Worm (Caenorhabditis elegans) whole organism, L2 larva: Measurements from ENCODE around the gene best-4.

Experiments used
- C34F6.9 ChIP-seq: fragments of 150-350 bp; optimal IDR thresholded peaks from 2 replicates; lab custom pipeline; 2014; ENCODE audit warnings: missing biosample characterization, missing genetic modification characterization
- F13H6.1 ChIP-seq: sonication (generic microtip); optimal IDR thresholded peaks from 2 replicates; lab custom pipeline; 2016; ENCODE audit warnings: missing genetic modification characterization, missing compliant biosample characterization
- R02D3.7 ChIP-seq: fragments of 150-350 bp; optimal IDR thresholded peaks from 2 replicates; lab custom pipeline; 2014; ENCODE audit warnings: missing biosample characterization, missing genetic modification characterization
- Y55F3AM.14 ChIP-seq: fragments of 200-800 bp; sonication (Bioruptor generic); optimal IDR thresholded peaks from 2 replicates; lab custom pipeline; 2018; ENCODE audit warnings: mild to moderate bottlenecking, missing genetic modification characterization, missing compliant biosample characterization
- ZK546.5 ChIP-seq: sonication (generic microtip); optimal IDR thresholded peaks from 2 replicates; lab custom pipeline; 2017; ENCODE audit warnings: missing biosample characterization, missing genetic modification characterization
- alr-1 ChIP-seq: fragments of 150-350 bp; optimal IDR thresholded peaks from 2 replicates; lab custom pipeline; 2014; ENCODE audit warnings: missing biosample characterization, missing genetic modification characterization
- aly-2 ChIP-seq: fragments of 150-350 bp; optimal IDR thresholded peaks from 2 replicates; lab custom pipeline; 2014; ENCODE audit warnings: missing biosample characterization, missing genetic modification characterization
- ama-1 ChIP-seq: fragments of 150-350 bp; optimal IDR thresholded peaks from 2 replicates; lab custom pipeline; 2018; ENCODE audit warnings: inconsistent platforms
- ceh-16 ChIP-seq: fragments of 150-350 bp; optimal IDR thresholded peaks from 2 replicates; lab custom pipeline; 2014; ENCODE audit warnings: missing biosample characterization, missing genetic modification characterization
- ceh-82 ChIP-seq: fragments of 150-350 bp; optimal IDR thresholded peaks from 2 replicates; lab custom pipeline; 2014; ENCODE audit warnings: missing biosample characterization, missing genetic modification characterization
- crh-2 ChIP-seq: sonication (generic microtip); optimal IDR thresholded peaks from 2 replicates; lab custom pipeline; 2017; ENCODE audit warnings: missing biosample characterization, missing genetic modification characterization
- dmd-4 ChIP-seq: sonication (generic microtip); optimal IDR thresholded peaks from 2 replicates; lab custom pipeline; 2017; ENCODE audit warnings: missing biosample characterization, missing genetic modification characterization
- egl-27 ChIP-seq: sonication (generic microtip); optimal IDR thresholded peaks from 3 replicates; lab custom pipeline; 2017; ENCODE audit warnings: missing biosample characterization, missing genetic modification reagents, missing genetic modification characterization
- elt-1 ChIP-seq: fragments of 150-350 bp; optimal IDR thresholded peaks from 2 replicates; lab custom pipeline; 2014; ENCODE audit warnings: missing biosample characterization, missing genetic modification characterization
- elt-3 ChIP-seq: sonication (generic microtip); optimal IDR thresholded peaks from 2 replicates; lab custom pipeline; 2017; ENCODE audit warnings: missing biosample characterization, missing genetic modification characterization
- fos-1 ChIP-seq: fragments of 150-350 bp; optimal IDR thresholded peaks from 2 replicates; lab custom pipeline; 2014; ENCODE audit warnings: missing biosample characterization, missing genetic modification characterization
- gmeb-1 ChIP-seq: fragments of 150-350 bp; optimal IDR thresholded peaks from 2 replicates; lab custom pipeline; 2014; ENCODE audit warnings: missing biosample characterization, missing genetic modification characterization
- lin-11 ChIP-seq: fragments of 150-350 bp; sonication (generic microtip); optimal IDR thresholded peaks from 2 replicates; lab custom pipeline; 2014; ENCODE audit warnings: missing biosample characterization, missing genetic modification characterization, inconsistent platforms, mixed read lengths
- lin-13 ChIP-seq: fragments of 150-350 bp; optimal IDR thresholded peaks from 2 replicates; lab custom pipeline; 2014; ENCODE audit warnings: missing biosample characterization, missing genetic modification reagents, missing genetic modification characterization
- lin-39 ChIP-seq: fragments of 150-350 bp; optimal IDR thresholded peaks from 2 replicates; lab custom pipeline; 2014; ENCODE audit warnings: missing biosample characterization, missing genetic modification reagents, missing genetic modification characterization
- lsy-2 ChIP-seq, 2 experiments: fragments of 150-350 bp in 1 of 2; sonication (generic microtip) in 1 of 2; optimal IDR thresholded peaks; 2 replicates each; lab custom pipeline; 2014 to 2017; ENCODE audit warnings: missing biosample characterization in 2 of 2, missing genetic modification characterization in 2 of 2
- mdl-1 ChIP-seq, 2 experiments: fragments of 150-350 bp in 1 of 2; sonication (generic microtip) in 1 of 2; optimal IDR thresholded peaks; 2 replicates each; lab custom pipeline; 2017; ENCODE audit warnings: missing biosample characterization in 2 of 2, missing genetic modification characterization in 2 of 2
- nhr-11 ChIP-seq: fragments of 150-350 bp; optimal IDR thresholded peaks from 2 replicates; lab custom pipeline; 2014; ENCODE audit warnings: missing biosample characterization, missing genetic modification characterization
- nhr-12 ChIP-seq: fragments of 150-350 bp; optimal IDR thresholded peaks from 2 replicates; lab custom pipeline; 2014; ENCODE audit warnings: missing biosample characterization, missing genetic modification characterization
- nhr-129 ChIP-seq: fragments of 150-350 bp; optimal IDR thresholded peaks from 2 replicates; lab custom pipeline; 2014; ENCODE audit warnings: missing biosample characterization, missing genetic modification characterization
- nhr-21 ChIP-seq: fragments of 150-350 bp; optimal IDR thresholded peaks from 2 replicates; lab custom pipeline; 2014; ENCODE audit warnings: missing biosample characterization, missing genetic modification characterization
- nhr-23 ChIP-seq: fragments of 150-350 bp; optimal IDR thresholded peaks from 2 replicates; lab custom pipeline; 2014; ENCODE audit warnings: missing biosample characterization, missing genetic modification reagents, missing genetic modification characterization
- nhr-6 ChIP-seq: fragments of 150-350 bp; optimal IDR thresholded peaks from 2 replicates; lab custom pipeline; 2014; ENCODE audit warnings: missing biosample characterization, missing genetic modification characterization
- nhr-77 ChIP-seq: fragments of 150-350 bp; optimal IDR thresholded peaks from 2 replicates; lab custom pipeline; 2014; ENCODE audit warnings: missing biosample characterization, missing genetic modification characterization
- peb-1 ChIP-seq: fragments of 150-350 bp; optimal IDR thresholded peaks from 2 replicates; lab custom pipeline; 2014; ENCODE audit warnings: missing biosample characterization, missing genetic modification characterization
- sem-4 ChIP-seq: fragments of 150-350 bp; optimal IDR thresholded peaks from 2 replicates; lab custom pipeline; 2014; ENCODE audit warnings: missing biosample characterization, missing genetic modification reagents, missing genetic modification characterization
- skn-1 ChIP-seq: sonication (generic microtip); optimal IDR thresholded peaks from 2 replicates; lab custom pipeline; 2017; ENCODE audit warnings: missing biosample characterization, missing genetic modification characterization
- sma-3 ChIP-seq: sonication (generic microtip); optimal IDR thresholded peaks from 2 replicates; lab custom pipeline; 2016; ENCODE audit warnings: missing genetic modification reagents, missing genetic modification characterization, missing compliant biosample characterization
- sma-9 ChIP-seq, 2 experiments: fragments of 150-350 bp in 1 of 2; sonication (generic microtip) in 1 of 2; optimal IDR thresholded peaks; 2 replicates each; lab custom pipeline; 2014 to 2016; ENCODE audit warnings: missing genetic modification characterization in 2 of 2, mild to moderate bottlenecking in 1 of 2, missing biosample characterization in 1 of 2, missing compliant biosample characterization in 1 of 2, missing genetic modification reagents in 1 of 2, moderate library complexity in 1 of 2
- snpc-4 ChIP-seq: fragments of 150-350 bp; optimal IDR thresholded peaks from 2 replicates; lab custom pipeline; 2014; ENCODE audit warnings: missing biosample characterization, missing genetic modification characterization
- unc-55 ChIP-seq: fragments of 150-350 bp; sonication (generic microtip); optimal IDR thresholded peaks from 3 replicates; lab custom pipeline; 2014; ENCODE audit warnings: missing biosample characterization, missing genetic modification reagents, missing genetic modification characterization
- zag-1 ChIP-seq: fragments of 150-350 bp; optimal IDR thresholded peaks from 2 replicates; lab custom pipeline; 2014; ENCODE audit warnings: missing biosample characterization, missing genetic modification characterization
- ztf-4 ChIP-seq: fragments of 150-350 bp; optimal IDR thresholded peaks from 2 replicates; lab custom pipeline; 2014; ENCODE audit warnings: missing biosample characterization, missing genetic modification characterization

Gene best-4

ce11 chrII:41914-42313 is 30.2 kb upstream of the best-4 start, which contains the start of gene F23F1.10:
Gene F23F1.10 (minus strand): TSS chrII:41982.
- TF ChIP-seq ZK546.5 (tag; lab: Kevin White, UChicago) (no peak), lsy-2 (tag; optimal IDR thresholded peaks at IDR 0.05; lab: Kevin White, UChicago) (no peak)

- TF ChIP-seq nhr-12 (tag; lab: Kevin White, UChicago) (no peak), Y55F3AM.14 (GFP tag; lab: Kevin White, UChicago) (no peak), nhr-21 (tag; lab: Kevin White, UChicago) (no peak), R02D3.7 (no peak), alr-1 (tag; lab: Kevin White, UChicago) (no peak), dmd-4 (tag; lab: Kevin White, UChicago) (no peak), gmeb-1 (no peak), ceh-16 (tag; lab: Kevin White, UChicago) (no peak), zag-1 (tag; lab: Kevin White, UChicago) (no peak), sma-9 (GFP tag; optimal IDR thresholded peaks at IDR 0.05; lab: Kevin White, UChicago) (no peak), sma-9 (tag; optimal IDR thresholded peaks at IDR 0.05; lab: Kevin White, UChicago) (no peak), aly-2 (tag; lab: Kevin White, UChicago) (no peak), lsy-2 (tag; optimal IDR thresholded peaks at IDR 0.05; lab: Kevin White, UChicago) (no peak)
- TF ChIP-seq, all 48 proteins: peak for 0
Measured at ce11 chrII:39437-39836, 27.8 kb upstream of the best-4 start, which contains the start of gene spp-24. Gene spp-24 (minus strand): TSS chrII:39537.

- TF ChIP-seq sma-3 (GFP tag; lab: Kevin White, UChicago), result no peak
- TF ChIP-seq ztf-4 (tag; lab: Kevin White, UChicago), result no peak
- TF ChIP-seq ceh-82, result no peak
- no peak for TF ChIP-seq lsy-2 (tag; optimal IDR thresholded peaks at IDR 0.05; lab: Kevin White, UChicago)
- no peak for TF ChIP-seq fos-1 (tag; lab: Kevin White, UChicago)
- TF ChIP-seq crh-2 (tag; lab: Kevin White, UChicago), result no peak
- TF ChIP-seq gmeb-1, result no peak
- TF ChIP-seq lin-39, result no peak
- TF ChIP-seq dmd-4 (tag; lab: Kevin White, UChicago), result no peak
- no peak for TF ChIP-seq lin-11
- no peak for TF ChIP-seq zag-1 (tag; lab: Kevin White, UChicago)
- TF ChIP-seq nhr-23, result no peak
- TF ChIP-seq nhr-21 (tag; lab: Kevin White, UChicago), result no peak
- TF ChIP-seq alr-1 (tag; lab: Kevin White, UChicago), result no peak
- TF ChIP-seq lin-13 (GFP tag; lab: Kevin White, UChicago), result no peak
- TF ChIP-seq egl-27 (tag; lab: Kevin White, UChicago), result no peak
- no peak for TF ChIP-seq nhr-77 (tag; lab: Kevin White, UChicago)
Measured at ce11 chrII:37213-37612, 25.5 kb upstream of the best-4 start, which contains the start of gene F23F1.6. Gene F23F1.6 (minus strand): TSS chrII:37313.

ce11 chrII:33904-34303 is 22.2 kb upstream of the best-4 start, which contains the start of gene F23F1.2:
Gene F23F1.2 (plus strand): TSS chrII:34204.
- no peak for TF ChIP-seq peb-1 (tag; lab: Kevin White, UChicago)
- TF ChIP-seq nhr-21 (tag; lab: Kevin White, UChicago), result no peak
- TF ChIP-seq fos-1 (tag; lab: Kevin White, UChicago), result no peak
- no peak for TF ChIP-seq ama-1 (lab: Kevin White, UChicago)
- no peak for TF ChIP-seq snpc-4 (tag; lab: Kevin White, UChicago)
- TF ChIP-seq mdl-1 (tag; optimal IDR thresholded peaks at IDR 0.05; lab: Kevin White, UChicago), result no peak
- no peak for TF ChIP-seq aly-2 (tag; lab: Kevin White, UChicago)
- no peak for TF ChIP-seq sem-4
- TF ChIP-seq skn-1, result no peak
- TF ChIP-seq elt-3 (tag; lab: Kevin White, UChicago), result no peak

DNA sequence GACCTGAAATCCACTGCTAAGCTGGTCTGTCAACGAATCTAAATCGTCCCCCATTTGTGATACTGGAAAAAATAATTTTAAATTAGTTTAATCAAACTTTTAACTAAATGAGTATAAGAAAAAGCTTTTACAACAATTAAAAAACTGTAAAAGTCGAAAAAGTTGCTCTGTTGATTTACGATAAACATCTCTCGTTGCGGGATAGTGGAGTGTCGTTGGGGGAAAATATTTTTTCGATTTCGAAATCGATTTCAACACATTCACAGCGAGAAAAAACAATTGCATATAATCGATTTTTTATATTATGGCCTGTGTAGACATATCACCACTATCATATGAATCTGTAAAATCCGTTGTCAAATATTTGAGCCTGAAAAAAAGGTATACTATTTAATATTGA is 19.8 kb upstream of the best-4 start, which contains the start of the genes F23F1.5 and fbxc-54:
Gene F23F1.5, minus strand, starts transcription at position 64 of the 400 bp plus-strand sequence.
Gene fbxc-54, plus strand, starts transcription at position 199 of the 400 bp plus-strand sequence.
- peak; percentile 49 for TF ChIP-seq C34F6.9
- peak; percentile 19 for TF ChIP-seq nhr-129
- no peak for TF ChIP-seq F13H6.1 (tag; lab: Kevin White, UChicago)
- peak; percentile 80 for TF ChIP-seq unc-55 (GFP tag; lab: Kevin White, UChicago)
- peak in 1 of 2 experiments; percentile 54 for TF ChIP-seq lsy-2 (tag; optimal IDR thresholded peaks at IDR 0.05; lab: Kevin White, UChicago)
- TF ChIP-seq crh-2 (tag; lab: Kevin White, UChicago), result peak; percentile 15
- no peak for TF ChIP-seq elt-1 (tag; lab: Kevin White, UChicago)
- no peak for TF ChIP-seq nhr-11
- peak; percentile 88 for TF ChIP-seq nhr-6
